Fruit fly (Drosophila melanogaster) whole organism, prepupa: ENCODE results near the gene CG5509.

Experiments
- Blimp-1 ChIP-seq: fragments of 200-800 bp; sonication (Bioruptor generic); optimal IDR thresholded peaks from 3 replicates; lab custom pipeline; 2017; ENCODE audit warnings: missing biosample characterization, missing genetic modification characterization, mild to moderate bottlenecking, moderate library complexity, missing genetic modification reagents
- CG11294 ChIP-seq: fragments of 200-800 bp; sonication (Bioruptor generic); IDR thresholded peaks from 2 replicates; pipeline ENCODE4 v1.3.6; 2022; ENCODE audit warnings: missing biosample characterization, missing genetic modification characterization
- CG11762 ChIP-seq: fragments of 200-800 bp; sonication (Bioruptor generic); optimal IDR thresholded peaks from 3 replicates; lab custom pipeline; 2016; ENCODE audit warnings: missing biosample characterization, missing genetic modification characterization; ENCODE audit not compliant: insufficient read depth
- CG15336 ChIP-seq: fragments of 200-800 bp; sonication (Bioruptor generic); IDR thresholded peaks from 2 replicates; pipeline ENCODE4 v1.3.6; 2022; ENCODE audit warnings: missing biosample characterization, missing genetic modification characterization
- CG16779 ChIP-seq: fragments of 200-800 bp; sonication (Bioruptor generic); optimal IDR thresholded peaks from 3 replicates; lab custom pipeline; 2017; ENCODE audit warnings: missing biosample characterization, mild to moderate bottlenecking, missing genetic modification characterization
- CG3032 ChIP-seq: fragments of 200-800 bp; optimal IDR thresholded peaks from 2 replicates; lab custom pipeline; 2019; ENCODE audit warnings: missing biosample characterization, mild to moderate bottlenecking, missing genetic modification characterization, moderate library complexity
- CG31627 ChIP-seq: fragments of 200-800 bp; sonication (Bioruptor generic); optimal IDR thresholded peaks from 3 replicates; lab custom pipeline; 2016; ENCODE audit warnings: missing biosample characterization, missing genetic modification characterization
- CG32006 ChIP-seq: fragments of 200-800 bp; sonication (Bioruptor generic); optimal IDR thresholded peaks from 3 replicates; lab custom pipeline; 2017; ENCODE audit warnings: missing biosample characterization, mild to moderate bottlenecking, missing genetic modification characterization
- CG3919 ChIP-seq: fragments of 200-800 bp; sonication (Bioruptor generic); optimal IDR thresholded peaks from 3 replicates; lab custom pipeline; 2016; ENCODE audit warnings: missing biosample characterization, missing genetic modification characterization
- CG6163 ChIP-seq: fragments of 200-800 bp; sonication (Bioruptor generic); IDR thresholded peaks from 3 replicates; pipeline ENCODE4 v1.3.6; 2022; ENCODE audit warnings: missing biosample characterization, missing genetic modification characterization
- CG6854 ChIP-seq: fragments of 200-800 bp; sonication (Bioruptor generic); optimal IDR thresholded peaks from 2 replicates; lab custom pipeline; 2017; ENCODE audit warnings: missing biosample characterization, mild to moderate bottlenecking, missing genetic modification characterization
- CG7368 ChIP-seq: fragments of 200-800 bp; sonication (Bioruptor generic); optimal IDR thresholded peaks from 3 replicates; lab custom pipeline; 2016; ENCODE audit warnings: missing biosample characterization, missing genetic modification characterization
- CG8119 ChIP-seq: fragments of 200-800 bp; sonication (Bioruptor generic); IDR thresholded peaks from 3 replicates; pipeline ENCODE4 v1.3.6; 2022; ENCODE audit warnings: missing biosample characterization, missing genetic modification characterization
- CG8319 ChIP-seq: fragments of 200-800 bp; sonication (Bioruptor generic); optimal IDR thresholded peaks from 3 replicates; lab custom pipeline; 2016; ENCODE audit warnings: missing biosample characterization, missing genetic modification characterization
- CG8632 ChIP-seq: fragments of 200-800 bp; sonication (Bioruptor generic); optimal IDR thresholded peaks from 3 replicates; lab custom pipeline; 2016; ENCODE audit warnings: missing biosample characterization, missing genetic modification characterization
- CG9139 ChIP-seq: fragments of 200-800 bp; sonication (Bioruptor generic); optimal IDR thresholded peaks from 3 replicates; lab custom pipeline; 2017; ENCODE audit warnings: missing biosample characterization, mild to moderate bottlenecking, missing genetic modification characterization
- Eip75B ChIP-seq: fragments of 200-800 bp; sonication (Bioruptor generic); optimal IDR thresholded peaks from 3 replicates; lab custom pipeline; 2016; ENCODE audit warnings: missing biosample characterization, missing genetic modification characterization
- Eip78C ChIP-seq: fragments of 200-800 bp; sonication (Bioruptor generic); peaks from one replicate; lab custom pipeline; 2016; ENCODE audit warnings: missing biosample characterization, missing genetic modification characterization
- Ets21C ChIP-seq: fragments of 200-800 bp; sonication (Bioruptor generic); optimal IDR thresholded peaks from 3 replicates; lab custom pipeline; 2016; ENCODE audit warnings: missing biosample characterization, missing genetic modification characterization
- Ets96B ChIP-seq: fragments of 200-800 bp; optimal IDR thresholded peaks from 2 replicates; lab custom pipeline; 2019; ENCODE audit warnings: missing biosample characterization, mild to moderate bottlenecking, missing genetic modification characterization, moderate library complexity
- Hr39 ChIP-seq: fragments of 200-800 bp; sonication (Bioruptor generic); optimal IDR thresholded peaks from 2 replicates; lab custom pipeline; 2016; ENCODE audit warnings: missing biosample characterization, missing genetic modification characterization
- Hr4 ChIP-seq: fragments of 200-800 bp; sonication (Bioruptor generic); optimal IDR thresholded peaks from 3 replicates; lab custom pipeline; 2016; ENCODE audit warnings: missing biosample characterization, missing genetic modification characterization
- Lpt ChIP-seq: fragments of 200-800 bp; sonication (Bioruptor generic); optimal IDR thresholded peaks from 3 replicates; lab custom pipeline; 2016; ENCODE audit warnings: missing biosample characterization, missing genetic modification characterization
- Sox102F ChIP-seq: fragments of 200-800 bp; sonication (Bioruptor generic); optimal IDR thresholded peaks from 2 replicates; lab custom pipeline; 2016; ENCODE audit warnings: missing biosample characterization, mild to moderate bottlenecking, missing genetic modification characterization
- Sox14 ChIP-seq: fragments of 200-800 bp; sonication (Bioruptor generic); optimal IDR thresholded peaks from 3 replicates; lab custom pipeline; 2016; ENCODE audit warnings: missing biosample characterization, missing genetic modification characterization
- dac ChIP-seq: fragments of 200-800 bp; sonication (Bioruptor generic); optimal IDR thresholded peaks from 2 replicates; lab custom pipeline; 2017; ENCODE audit warnings: missing biosample characterization, mild to moderate bottlenecking, missing genetic modification characterization
- dsx ChIP-seq: fragments of 200-800 bp; optimal IDR thresholded peaks from 3 replicates; lab custom pipeline; 2019; ENCODE audit warnings: missing biosample characterization, mild to moderate bottlenecking, missing genetic modification characterization, moderate library complexity; ENCODE audit not compliant: poor library complexity, severe bottlenecking
- eg ChIP-seq: fragments of 200-800 bp; sonication (Bioruptor generic); IDR thresholded peaks from 3 replicates; pipeline ENCODE4 v1.3.6; 2022; ENCODE audit warnings: missing biosample characterization, missing genetic modification characterization
- esn ChIP-seq: fragments of 200-800 bp; sonication (Bioruptor generic); optimal IDR thresholded peaks from 2 replicates; lab custom pipeline; 2016; ENCODE audit warnings: missing biosample characterization, mild to moderate bottlenecking, missing genetic modification characterization, moderate library complexity
- fd85E ChIP-seq: fragments of 200-800 bp; sonication (Bioruptor generic); optimal IDR thresholded peaks from 3 replicates; lab custom pipeline; 2016; ENCODE audit warnings: missing biosample characterization, missing genetic modification characterization
- fkh ChIP-seq: fragments of 200-800 bp; sonication (Bioruptor generic); optimal IDR thresholded peaks from 3 replicates; lab custom pipeline; 2017; ENCODE audit warnings: missing biosample characterization, mild to moderate bottlenecking, missing genetic modification characterization, moderate library complexity
- net ChIP-seq: fragments of 200-800 bp; sonication (Bioruptor generic); optimal IDR thresholded peaks from 3 replicates; lab custom pipeline; 2016; ENCODE audit warnings: missing biosample characterization, missing genetic modification characterization
- pdm3 ChIP-seq: fragments of 200-800 bp; sonication (Bioruptor generic); optimal IDR thresholded peaks from 3 replicates; lab custom pipeline; 2016; ENCODE audit warnings: missing biosample characterization, missing genetic modification characterization
- salr ChIP-seq, 2 experiments: fragments of 200-800 bp; sonication (Bioruptor generic); optimal IDR thresholded peaks; 3 replicates each; lab custom pipeline; 2016 to 2018; ENCODE audit warnings: missing biosample characterization in 2 of 2, missing genetic modification characterization in 2 of 2, mild to moderate bottlenecking in 1 of 2
- spab ChIP-seq: fragments of 200-800 bp; sonication (Bioruptor generic); optimal IDR thresholded peaks from 2 replicates; lab custom pipeline; 2017; ENCODE audit warnings: missing biosample characterization, mild to moderate bottlenecking, missing genetic modification characterization, missing genetic modification reagents
- ss ChIP-seq, 2 experiments: fragments of 200-800 bp; sonication (Bioruptor generic); optimal IDR thresholded peaks; 2 replicates in 1 of 2; 3 replicates in 1 of 2; lab custom pipeline; 2017 to 2018; ENCODE audit warnings: mild to moderate bottlenecking in 2 of 2, missing biosample characterization in 2 of 2, missing genetic modification characterization in 2 of 2, moderate library complexity in 1 of 2
- svp ChIP-seq: fragments of 200-800 bp; sonication (Bioruptor generic); peaks from one replicate; lab custom pipeline; 2016; ENCODE audit warnings: missing biosample characterization, missing genetic modification characterization
- topi ChIP-seq: fragments of 200-800 bp; sonication (Bioruptor generic); optimal IDR thresholded peaks from 3 replicates; lab custom pipeline; 2016; ENCODE audit warnings: missing biosample characterization, missing genetic modification characterization
- vri ChIP-seq: fragments of 200-800 bp; sonication (Bioruptor generic); optimal IDR thresholded peaks from 3 replicates; lab custom pipeline; 2016; ENCODE audit warnings: missing biosample characterization, mild to moderate bottlenecking, missing genetic modification characterization

Gene CG5509

DNA sequence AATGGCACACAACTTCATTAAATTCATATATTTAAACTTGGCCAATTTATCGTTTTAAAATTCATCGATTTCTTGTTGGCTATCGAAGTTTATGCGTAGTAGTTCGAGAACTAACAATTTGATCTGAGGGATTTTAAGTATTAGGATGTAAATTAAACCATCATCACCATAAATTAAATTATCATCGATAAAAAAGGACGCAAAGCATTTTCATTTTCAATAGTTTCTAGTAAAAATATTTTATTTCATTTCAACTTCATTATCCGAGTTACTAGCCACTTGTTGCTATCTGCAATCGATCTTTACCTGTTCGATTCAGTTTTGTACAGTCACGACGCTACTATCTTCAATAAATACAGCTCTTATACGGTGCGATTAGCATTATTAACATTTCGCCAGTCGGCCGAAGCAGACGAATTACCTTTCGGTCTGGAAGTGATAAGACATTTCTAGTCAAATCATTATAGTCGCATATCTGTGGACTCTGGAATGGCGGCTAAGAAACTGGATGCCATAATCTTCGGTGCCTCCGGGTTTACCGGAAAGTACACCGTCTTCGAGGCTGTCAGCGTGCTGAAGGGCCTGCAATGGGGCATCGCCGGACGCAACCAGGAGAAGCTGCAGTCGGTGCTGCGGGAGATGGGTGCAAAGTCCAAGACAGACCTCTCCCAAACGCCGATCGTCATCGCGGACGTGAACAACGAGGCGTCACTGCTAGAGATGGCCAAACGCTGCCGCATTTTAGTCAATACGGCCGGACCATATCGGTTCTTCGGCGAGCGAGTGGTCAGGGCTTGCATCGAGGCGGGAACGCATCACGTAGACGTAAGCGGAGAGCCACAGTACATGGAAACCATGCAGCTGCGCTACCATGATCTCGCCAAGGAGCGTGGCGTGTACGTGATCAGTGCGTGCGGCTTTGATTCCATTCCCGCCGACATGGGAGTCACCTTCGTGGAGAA lies 45.7 kb upstream of the CG5509 start, which contains the start of gene CG5167 (continued):
- TF ChIP-seq ss (GFP tag; optimal IDR thresholded peaks at IDR 0.05; lab: Kevin White, UChicago) (peak; percentile 84 to 89), pdm3 (GFP tag; lab: Kevin White, UChicago) (no peak), Sox102F (peak; percentile 46), Hr39 (GFP tag; lab: Kevin White, UChicago) (peak; percentile 28), spab (GFP tag; lab: Kevin White, UChicago) (peak; percentile 54), Blimp-1 (GFP tag; lab: Kevin White, UChicago) (no peak), Ets21C (GFP tag; lab: Kevin White, UChicago) (no peak), CG32006 (GFP tag; lab: Kevin White, UChicago) (no peak), CG16779 (tag; lab: Kevin White, UChicago) (peak; percentile 87), eg (GFP tag; lab: Robert Waterston, UW) (peak; percentile 70), vri (GFP tag; lab: Kevin White, UChicago) (peak; percentile 16), dsx (GFP tag; lab: Kevin White, UChicago) (peak; percentile 2), fd85E (GFP tag; lab: Kevin White, UChicago) (no peak), Eip75B (GFP tag; lab: Kevin White, UChicago) (peak; percentile 46), svp (GFP tag; lab: Kevin White, UChicago) (peak; percentile 69), CG6854 (GFP tag; lab: Kevin White, UChicago) (peak; percentile 59), CG8119 (GFP tag; lab: Robert Waterston, UW) (peak; percentile 59), CG9139 (GFP tag; lab: Kevin White, UChicago) (peak; percentile 87), CG3032 (peak; percentile 7), CG11294 (GFP tag; lab: Robert Waterston, UW) (no peak), salr (GFP tag; optimal IDR thresholded peaks at IDR 0.05; lab: Kevin White, UChicago) (peak; percentile 41 to 50), CG31627 (GFP tag; lab: Kevin White, UChicago) (peak; percentile 26), CG15336 (GFP tag; lab: Robert Waterston, UW) (peak; percentile 42; the same call in 1 of the 2 replicates), CG3919 (GFP tag; lab: Kevin White, UChicago) (peak; percentile 43), Lpt (GFP tag; lab: Kevin White, UChicago) (peak; percentile 9), CG8632 (GFP tag; lab: Kevin White, UChicago) (peak; percentile 20), CG11762 (GFP tag; lab: Kevin White, UChicago) (peak; percentile 50), Eip78C (peak; percentile 87), dac (GFP tag; lab: Kevin White, UChicago) (no peak), CG8319 (GFP tag; lab: Kevin White, UChicago) (no peak), net (peak; percentile 76), topi (GFP tag; lab: Kevin White, UChicago) (peak; percentile 24), CG7368 (GFP tag; lab: Kevin White, UChicago) (no peak)

DNA sequence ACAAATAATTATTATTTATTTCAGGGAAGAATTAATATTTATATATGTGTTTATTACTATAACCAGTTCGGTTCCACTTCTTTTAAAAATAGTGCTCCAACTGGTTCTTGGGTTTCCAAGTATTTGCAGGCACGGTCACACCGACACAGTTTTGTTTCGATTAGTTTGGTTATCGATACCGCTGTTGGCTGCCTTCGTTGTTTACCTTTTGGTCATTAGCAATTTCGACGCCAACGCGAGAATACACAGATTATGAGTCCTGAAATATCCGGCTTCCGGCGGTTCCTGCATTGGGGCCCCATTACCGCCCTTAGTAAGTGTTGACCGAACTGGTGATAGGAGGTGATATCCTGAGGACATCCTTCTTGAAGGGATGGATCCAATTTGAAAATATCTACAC lies 44.1 kb upstream of the CG5509 start, which contains the start of gene CG5196:
Gene CG5196, plus strand, starts transcription at position 157 of the 400 bp plus-strand sequence.
- TF ChIP-seq CG7368 (GFP tag; lab: Kevin White, UChicago) (no peak), ss (GFP tag; optimal IDR thresholded peaks at IDR 0.05; lab: Kevin White, UChicago) (peak in 1 of 2 experiments; percentile 38), salr (GFP tag; optimal IDR thresholded peaks at IDR 0.05; lab: Kevin White, UChicago) (no peak), CG6854 (GFP tag; lab: Kevin White, UChicago) (peak; percentile 25), Sox14 (peak; percentile 4), CG6163 (GFP tag; lab: Robert Waterston, UW) (peak; percentile 20; the same call in 1 of the 3 replicates), CG3919 (GFP tag; lab: Kevin White, UChicago) (no peak), Hr4 (GFP tag; lab: Kevin White, UChicago) (no peak), Hr39 (GFP tag; lab: Kevin White, UChicago) (no peak), Eip78C (peak; percentile 67), fkh (GFP tag; lab: Kevin White, UChicago) (peak; percentile 93), Ets96B (peak; percentile 10), CG15336 (GFP tag; lab: Robert Waterston, UW) (0 out of 2 replicates have a peak, but pooled peaks have one; percentile 25), esn (peak; percentile 25)
